Worm (Caenorhabditis elegans) whole organism, early embryonic: ENCODE data around the gene tag-267.

Experiments used
- B0310.2 ChIP-seq: sonication (generic microtip); optimal IDR thresholded peaks from 2 replicates; lab custom pipeline; 2016; ENCODE audit warnings: mild to moderate bottlenecking, missing genetic modification characterization, missing compliant biosample characterization
- F13C5.2 ChIP-seq: sonication (generic microtip); optimal IDR thresholded peaks from 2 replicates; lab custom pipeline; 2017; ENCODE audit warnings: mild to moderate bottlenecking, missing genetic modification characterization, inconsistent platforms, missing compliant biosample characterization
- aly-1 ChIP-seq: sonication (generic microtip); optimal IDR thresholded peaks from 2 replicates; lab custom pipeline; 2016; ENCODE audit warnings: missing genetic modification characterization, missing compliant biosample characterization
- ama-1 ChIP-seq: fragments of 150-350 bp; optimal IDR thresholded peaks from 2 replicates; lab custom pipeline; 2014
- ceh-13 ChIP-seq: fragments of 200-800 bp; sonication (Bioruptor generic); optimal IDR thresholded peaks from 2 replicates; lab custom pipeline; 2018; ENCODE audit warnings: mild to moderate bottlenecking, missing genetic modification characterization, missing compliant biosample characterization
- ceh-36 ChIP-seq: sonication (generic microtip); optimal IDR thresholded peaks from 2 replicates; lab custom pipeline; 2016; ENCODE audit warnings: missing genetic modification characterization, inconsistent platforms, missing compliant biosample characterization
- ets-7 ChIP-seq: sonication (generic microtip); optimal IDR thresholded peaks from 2 replicates; lab custom pipeline; 2016; ENCODE audit warnings: missing genotype, missing genetic modification characterization, missing compliant biosample characterization
- flt-1 ChIP-seq: fragments of 200-800 bp; sonication (Bioruptor generic); IDR thresholded peaks from 2 replicates; pipeline ENCODE4 v1.3.6; 2022; ENCODE audit warnings: missing genetic modification characterization, missing compliant biosample characterization
- hmbx-1 ChIP-seq: sonication (generic microtip); optimal IDR thresholded peaks from 2 replicates; lab custom pipeline; 2016; ENCODE audit warnings: mild to moderate bottlenecking, missing genetic modification characterization, missing compliant biosample characterization
- hmg-4 ChIP-seq: fragments of 200-800 bp; sonication (Bioruptor generic); optimal IDR thresholded peaks from 2 replicates; lab custom pipeline; 2018; ENCODE audit warnings: mild to moderate bottlenecking, missing genetic modification characterization, missing compliant biosample characterization
- hnd-1 ChIP-seq: sonication (generic microtip); optimal IDR thresholded peaks from 2 replicates; lab custom pipeline; 2016; ENCODE audit warnings: missing genetic modification characterization, missing compliant biosample characterization
- pes-1 ChIP-seq: fragments of 200-800 bp; sonication (Bioruptor generic); IDR thresholded peaks from 2 replicates; pipeline ENCODE4 v1.3.6; 2022; ENCODE audit warnings: missing genetic modification reagents, missing genetic modification characterization, missing compliant biosample characterization
- scrt-1 ChIP-seq: fragments of 200-800 bp; sonication (Bioruptor generic); IDR thresholded peaks from 2 replicates; pipeline ENCODE4 v1.3.6; 2022; ENCODE audit warnings: missing genetic modification characterization, missing compliant biosample characterization
- sea-1 ChIP-seq: fragments of 200-800 bp; sonication (Bioruptor generic); conservative IDR thresholded peaks from 2 replicates; pipeline ENCODE4 v1.3.6; 2022; ENCODE audit warnings: missing genetic modification characterization, missing compliant biosample characterization
- tbx-11 ChIP-seq: fragments of 200-800 bp; sonication (Bioruptor generic); IDR thresholded peaks from 2 replicates; pipeline ENCODE4 v1.3.6; 2022; ENCODE audit warnings: missing genetic modification characterization, missing compliant biosample characterization
- tbx-37 ChIP-seq: fragments of 200-800 bp; sonication (Bioruptor generic); conservative IDR thresholded peaks from 2 replicates; pipeline ENCODE4 v1.3.6; 2022; ENCODE audit warnings: missing genetic modification reagents, missing genetic modification characterization, missing compliant biosample characterization
- tra-4 ChIP-seq: sonication (generic microtip); optimal IDR thresholded peaks from 2 replicates; lab custom pipeline; 2017; ENCODE audit warnings: missing genetic modification characterization, missing compliant biosample characterization

tag-267 gene

ce11 chrIII:644660-645059, 4.1 kb downstream of the tag-267 start:
- no peak for TF ChIP-seq pes-1 (GFP tag; lab: Robert Waterston, UW)
- TF ChIP-seq F13C5.2 (tag; lab: Kevin White, UChicago) = no peak
- TF ChIP-seq B0310.2 (tag; lab: Kevin White, UChicago) = no peak
- no peak for TF ChIP-seq ets-7 (tag; lab: Kevin White, UChicago)
- no peak for TF ChIP-seq ama-1 (lab: Kevin White, UChicago)
- no peak for TF ChIP-seq hmg-4 (GFP tag; lab: Kevin White, UChicago)
- no peak for TF ChIP-seq ceh-36 (tag; lab: Kevin White, UChicago)
- TF ChIP-seq hnd-1 (tag; lab: Kevin White, UChicago) = no peak
- no peak for TF ChIP-seq tra-4 (tag; lab: Kevin White, UChicago)
- no peak for TF ChIP-seq hmbx-1 (tag; lab: Kevin White, UChicago)
- TF ChIP-seq tbx-37 (GFP tag; lab: Robert Waterston, UW) = no peak
- TF ChIP-seq ceh-13 = no peak
- TF ChIP-seq aly-1 (tag; lab: Kevin White, UChicago) = no peak
- TF ChIP-seq flt-1 (GFP tag; lab: Robert Waterston, UW) = no peak
- no peak for TF ChIP-seq tbx-11
- TF ChIP-seq sea-1 (GFP tag; lab: Robert Waterston, UW) = no peak
- no peak for TF ChIP-seq scrt-1

- TF ChIP-seq pes-1 (GFP tag; lab: Robert Waterston, UW) (no peak), scrt-1 (no peak), hnd-1 (tag; lab: Kevin White, UChicago) (no peak), hmbx-1 (tag; lab: Kevin White, UChicago) (no peak), ama-1 (lab: Kevin White, UChicago) (no peak), hmg-4 (GFP tag; lab: Kevin White, UChicago) (no peak), sea-1 (GFP tag; lab: Robert Waterston, UW) (no peak), flt-1 (GFP tag; lab: Robert Waterston, UW) (no peak), aly-1 (tag; lab: Kevin White, UChicago) (no peak), tra-4 (tag; lab: Kevin White, UChicago) (no peak), B0310.2 (tag; lab: Kevin White, UChicago) (no peak)
These were observed 5.9 kb downstream of the tag-267 start, which contains the start of gene orai-1 for ce11 chrIII:646454-646853. TSS of gene orai-1 (plus strand) at chrIII:646754.

- TF ChIP-seq ceh-36 (tag; lab: Kevin White, UChicago) (no peak), sea-1 (GFP tag; lab: Robert Waterston, UW) (no peak), scrt-1 (no peak), ceh-13 (no peak), pes-1 (GFP tag; lab: Robert Waterston, UW) (no peak), flt-1 (GFP tag; lab: Robert Waterston, UW) (no peak), hmbx-1 (tag; lab: Kevin White, UChicago) (no peak), hnd-1 (tag; lab: Kevin White, UChicago) (no peak), F13C5.2 (tag; lab: Kevin White, UChicago) (no peak), tra-4 (tag; lab: Kevin White, UChicago) (no peak), B0310.2 (tag; lab: Kevin White, UChicago) (no peak)
These were observed 6.7 kb downstream of the tag-267 start for ce11 chrIII:647248-647647.

- TF ChIP-seq B0310.2 (tag; lab: Kevin White, UChicago) (no peak), hmbx-1 (tag; lab: Kevin White, UChicago) (no peak), ceh-13 (no peak), tra-4 (tag; lab: Kevin White, UChicago) (no peak), hmg-4 (GFP tag; lab: Kevin White, UChicago) (no peak), pes-1 (GFP tag; lab: Robert Waterston, UW) (no peak), flt-1 (GFP tag; lab: Robert Waterston, UW) (no peak), tbx-37 (GFP tag; lab: Robert Waterston, UW) (no peak), aly-1 (tag; lab: Kevin White, UChicago) (no peak), ets-7 (tag; lab: Kevin White, UChicago) (no peak), ama-1 (lab: Kevin White, UChicago) (no peak), sea-1 (GFP tag; lab: Robert Waterston, UW) (no peak), scrt-1 (no peak), ceh-36 (tag; lab: Kevin White, UChicago) (no peak), tbx-11 (no peak), hnd-1 (tag; lab: Kevin White, UChicago) (no peak), F13C5.2 (tag; lab: Kevin White, UChicago) (no peak)
These were observed 9.3 kb downstream of the tag-267 start for ce11 chrIII:649935-650334.

ce11 chrIII:650539-650938, 9.9 kb downstream of the tag-267 start:
- TF ChIP-seq hmg-4 (GFP tag; lab: Kevin White, UChicago) = no peak
- TF ChIP-seq scrt-1 = no peak
- no peak for TF ChIP-seq flt-1 (GFP tag; lab: Robert Waterston, UW)
- TF ChIP-seq aly-1 (tag; lab: Kevin White, UChicago) = no peak
- no peak for TF ChIP-seq tbx-11
- no peak for TF ChIP-seq ceh-36 (tag; lab: Kevin White, UChicago)
- TF ChIP-seq ama-1 (lab: Kevin White, UChicago) = no peak
- no peak for TF ChIP-seq ceh-13
- TF ChIP-seq hmbx-1 (tag; lab: Kevin White, UChicago) = no peak
- TF ChIP-seq pes-1 (GFP tag; lab: Robert Waterston, UW) = no peak
- no peak for TF ChIP-seq sea-1 (GFP tag; lab: Robert Waterston, UW)
- no peak for TF ChIP-seq tbx-37 (GFP tag; lab: Robert Waterston, UW)
- no peak for TF ChIP-seq ets-7 (tag; lab: Kevin White, UChicago)
- no peak for TF ChIP-seq hnd-1 (tag; lab: Kevin White, UChicago)
- no peak for TF ChIP-seq tra-4 (tag; lab: Kevin White, UChicago)
- no peak for TF ChIP-seq F13C5.2 (tag; lab: Kevin White, UChicago)
- no peak for TF ChIP-seq B0310.2 (tag; lab: Kevin White, UChicago)

- TF ChIP-seq hmg-4 (GFP tag; lab: Kevin White, UChicago) = no peak
- TF ChIP-seq ama-1 (lab: Kevin White, UChicago) = no peak
- no peak for TF ChIP-seq hmbx-1 (tag; lab: Kevin White, UChicago)
- no peak for TF ChIP-seq scrt-1
- no peak for TF ChIP-seq hnd-1 (tag; lab: Kevin White, UChicago)
- TF ChIP-seq pes-1 (GFP tag; lab: Robert Waterston, UW) = no peak
- TF ChIP-seq tra-4 (tag; lab: Kevin White, UChicago) = no peak
- no peak for TF ChIP-seq ceh-13
- TF ChIP-seq flt-1 (GFP tag; lab: Robert Waterston, UW) = no peak
- no peak for TF ChIP-seq tbx-11
- TF ChIP-seq B0310.2 (tag; lab: Kevin White, UChicago) = no peak
These were observed 11.0 kb downstream of the tag-267 start for ce11 chrIII:651587-651986.
